Fruit fly (Drosophila melanogaster): ENCODE measurements around the gene Cmpk.

Cmpk gene

DNA sequence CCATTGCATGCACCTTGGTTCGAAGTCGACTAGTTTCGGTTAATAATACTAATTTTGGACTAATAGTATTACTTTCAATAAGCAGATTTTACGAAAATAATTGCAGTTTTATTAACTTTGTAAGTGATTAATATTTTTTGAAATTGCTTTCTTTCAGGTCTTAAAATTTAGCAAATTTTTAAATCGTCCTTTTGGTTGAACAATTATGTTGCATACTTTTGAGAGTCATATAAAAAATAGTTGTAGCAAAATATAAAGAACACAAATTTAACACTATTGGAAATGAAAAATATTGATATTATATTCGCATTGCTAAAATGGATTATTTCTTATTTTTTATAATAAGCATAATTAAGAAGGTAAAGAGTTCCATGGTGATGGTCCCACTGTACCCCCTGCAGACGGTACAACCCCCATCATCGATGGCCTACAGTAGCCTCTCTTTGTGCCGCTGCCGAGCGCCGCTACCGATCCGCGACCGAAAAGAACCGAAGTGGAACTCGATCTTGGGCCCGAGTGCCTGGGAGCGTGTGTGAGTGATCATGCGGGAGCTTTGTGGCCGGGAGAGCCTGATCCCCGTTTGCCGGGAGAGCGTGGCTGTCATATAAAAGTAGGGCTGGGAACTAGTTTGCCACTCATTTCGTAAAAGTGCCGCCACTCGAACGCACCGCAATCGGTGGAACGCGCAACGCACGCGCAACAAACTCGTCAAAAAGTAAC lies 33.9 kb downstream of the Cmpk start (continued):
- TF ChIP-seq Atf3 (GFP tag; optimal IDR thresholded peaks at IDR 0.05), result peak; percentile 73
- TF ChIP-seq tx (GFP tag; optimal IDR thresholded peaks at IDR 0.05), result peak; percentile 76
- TF ChIP-seq amos (GFP tag; IDR thresholded peaks at IDR 0.05; ENCODE audit: partially characterized antibody), result peak; percentile 12; the same call in 1 of the 2 replicates
- peak; percentile 79 for TF ChIP-seq B-H1 (GFP tag; IDR thresholded peaks at IDR 0.05)
- TF ChIP-seq emc (GFP tag; optimal IDR thresholded peaks at IDR 0.05), result peak; percentile 47
- no peak for TF ChIP-seq CG16779 (GFP tag; IDR thresholded peaks at IDR 0.05)
- peak; percentile 94 for TF ChIP-seq Camta (GFP tag; optimal IDR thresholded peaks at IDR 0.05)
- TF ChIP-seq ken (GFP tag; IDR thresholded peaks at IDR 0.05), result peak; percentile 52; the same call in 1 of the 3 replicates
- peak; percentile 87 for TF ChIP-seq CG6765 (GFP tag; optimal IDR thresholded peaks at IDR 0.05)
- TF ChIP-seq ap (GFP tag; IDR thresholded peaks at IDR 0.05), result peak; percentile 75
- peak; percentile 95 for TF ChIP-seq CG4820 (GFP tag; optimal IDR thresholded peaks at IDR 0.05)
- TF ChIP-seq Max (GFP tag; optimal IDR thresholded peaks at IDR 0.05), result peak; percentile 86
- peak; percentile 66; the same call in 1 of the 2 replicates for TF ChIP-seq Taf1 (GFP tag; IDR thresholded peaks at IDR 0.05)
- peak; percentile 94 for TF ChIP-seq Hsf (GFP tag; optimal IDR thresholded peaks at IDR 0.05)
- TF ChIP-seq Hr39 (optimal IDR thresholded peaks at IDR 0.05), result no peak
- peak; percentile 66 for TF ChIP-seq exex (tag; optimal IDR thresholded peaks at IDR 0.05)
- TF ChIP-seq CG3407 (GFP tag; optimal IDR thresholded peaks at IDR 0.05), result peak; percentile 90
- peak; percentile 76 for TF ChIP-seq Bdp1 (GFP tag; optimal IDR thresholded peaks at IDR 0.05)
- peak; percentile 77 for TF ChIP-seq CG2116 (GFP tag; optimal IDR thresholded peaks at IDR 0.05)
- TF ChIP-seq Sry-δ (GFP tag; optimal IDR thresholded peaks at IDR 0.05), result peak; percentile 41
- peak; percentile 86 for TF ChIP-seq run (tag; optimal IDR thresholded peaks at IDR 0.05)
- 0 out of 2 replicates have a peak, but pooled peaks have one; percentile 43 for TF ChIP-seq ham (GFP tag; IDR thresholded peaks at IDR 0.05)
- no peak for TF ChIP-seq Dip2 (GFP tag; IDR thresholded peaks at IDR 0.05)
- peak; percentile 54 for TF ChIP-seq CG11085 (GFP tag; IDR thresholded peaks at IDR 0.05)
- peak; percentile 57 for TF ChIP-seq CG17912 (GFP tag; optimal IDR thresholded peaks at IDR 0.05)
- no peak for TF ChIP-seq Sin3A (optimal IDR thresholded peaks at IDR 0.05)
- TF ChIP-seq CG31441 (GFP tag; IDR thresholded peaks at IDR 0.05), result peak; percentile 99
- TF ChIP-seq ab (GFP tag; optimal IDR thresholded peaks at IDR 0.05), result no peak
- peak; percentile 93 for TF ChIP-seq cato (GFP tag; optimal IDR thresholded peaks at IDR 0.05; ENCODE audit: borderline replicate concordance)
- peak; percentile 94 for TF ChIP-seq CG10147 (GFP tag; optimal IDR thresholded peaks at IDR 0.05)
- TF ChIP-seq CG2129 (GFP tag; IDR thresholded peaks at IDR 0.05; ENCODE audit: partially characterized antibody), result no peak
- peak; percentile 71; the same call in 2 of the 3 replicates for TF ChIP-seq CG3726 (GFP tag; IDR thresholded peaks at IDR 0.05)
- TF ChIP-seq CG7928 (GFP tag; optimal IDR thresholded peaks at IDR 0.05), result peak; percentile 67
- peak; percentile 59 for TF ChIP-seq sima (GFP tag; optimal IDR thresholded peaks at IDR 0.05)
- peak; percentile 29 for TF ChIP-seq gro (GFP tag; optimal IDR thresholded peaks at IDR 0.05)
- peak; percentile 77; the same call in 2 of the 3 replicates for TF ChIP-seq CG11560 (tag; IDR thresholded peaks at IDR 0.05)
- peak; percentile 93 for TF ChIP-seq CG10267 (tag; optimal IDR thresholded peaks at IDR 0.05)
- peak in 1 of 3 experiments; percentile 81 for TF ChIP-seq Stat92E (GFP tag; optimal IDR thresholded peaks at IDR 0.05)
- peak; percentile 96 for TF ChIP-seq CG15696 (tag; optimal IDR thresholded peaks at IDR 0.05)
- TF ChIP-seq NfI (GFP tag; optimal IDR thresholded peaks at IDR 0.05), result peak; percentile 91
- TF ChIP-seq sens-2 (GFP tag; IDR thresholded peaks at IDR 0.05), result no peak; the same call in 1 of the 2 replicates
- TF ChIP-seq Neu2 (GFP tag; optimal IDR thresholded peaks at IDR 0.05; ENCODE audit: borderline replicate concordance), result no peak
- TF ChIP-seq insv (GFP tag; optimal IDR thresholded peaks at IDR 0.05), result peak in 1 of 2 experiments; percentile 62
- TF ChIP-seq nau (GFP tag; optimal IDR thresholded peaks at IDR 0.05), result peak; percentile 92
- peak; percentile 96 for TF ChIP-seq gsb-n (tag; optimal IDR thresholded peaks at IDR 0.05)
- peak; percentile 62 for TF ChIP-seq NC2α (GFP tag; optimal IDR thresholded peaks at IDR 0.05)
- TF ChIP-seq Spps (tag; optimal IDR thresholded peaks at IDR 0.05), result peak; percentile 92
- TF ChIP-seq tin (GFP tag; optimal IDR thresholded peaks at IDR 0.05), result peak; percentile 94
- TF ChIP-seq Dp (GFP tag; optimal IDR thresholded peaks at IDR 0.05), result no peak
- peak; percentile 61 for TF ChIP-seq CG31224 (GFP tag; IDR thresholded peaks at IDR 0.05)

Data from whole organism, embryonic.